Fruit fly (Drosophila melanogaster): ENCODE measurements around the gene CG9016.

- TF ChIP-seq CG6854 (GFP tag; optimal IDR thresholded peaks at IDR 0.05) (no peak), salr (GFP tag; optimal IDR thresholded peaks at IDR 0.05) (no peak), dac (GFP tag; optimal IDR thresholded peaks at IDR 0.05) (no peak), CG6163 (GFP tag; IDR thresholded peaks at IDR 0.05) (no peak), CG8319 (GFP tag; optimal IDR thresholded peaks at IDR 0.05) (no peak), Sox102F (GFP tag; optimal IDR thresholded peaks at IDR 0.05) (no peak)
These were observed 24.2 kb downstream of the CG9016 start for dm6 chr2L:5899170-5899708.
